Worm (Caenorhabditis elegans): Measurements from ENCODE around the gene D1044.1.

The D1044.1 gene

DNA sequence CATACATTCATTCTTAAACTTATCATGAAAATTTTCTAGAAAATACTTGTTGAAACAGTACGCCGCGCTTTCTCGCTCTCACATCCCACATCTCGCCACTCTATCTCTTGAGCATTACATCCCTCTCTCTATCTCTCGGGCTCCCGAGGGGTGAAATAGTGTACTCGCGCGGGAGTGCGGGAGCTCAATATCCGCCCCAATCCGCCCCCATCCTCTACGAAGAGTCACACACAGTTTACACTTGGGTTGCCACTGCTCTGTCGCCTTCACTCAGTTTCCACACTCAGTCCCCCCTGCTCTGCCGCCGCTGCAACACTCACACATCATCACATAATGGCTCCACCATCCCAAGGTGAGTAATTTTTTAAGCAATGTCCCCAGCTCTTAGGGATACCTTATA lies 20.7 kb downstream of the D1044.1 start, which contains the start of gene mlc-3:
Gene mlc-3, plus strand, starts transcription at position 227 of the 400 bp plus-strand sequence.
- TF ChIP-seq elt-3 (tag; optimal IDR thresholded peaks at IDR 0.05) (no peak), unc-62 (GFP tag; optimal IDR thresholded peaks at IDR 0.05) (no peak), sea-2 (GFP tag; optimal IDR thresholded peaks at IDR 0.05) (no peak), nhr-12 (tag; optimal IDR thresholded peaks at IDR 0.05) (no peak), mml-1 (tag; optimal IDR thresholded peaks at IDR 0.05) (no peak), nhr-28 (tag; optimal IDR thresholded peaks at IDR 0.05) (no peak), fkh-2 (tag; optimal IDR thresholded peaks at IDR 0.05) (no peak), aly-2 (tag; optimal IDR thresholded peaks at IDR 0.05) (no peak), lin-15B (tag; optimal IDR thresholded peaks at IDR 0.05) (no peak), nhr-43 (tag; optimal IDR thresholded peaks at IDR 0.05; ENCODE audit: poor library complexity, severe bottlenecking) (no peak)

- no peak for TF ChIP-seq snpc-4 (tag; optimal IDR thresholded peaks at IDR 0.05)
Observed at ce11 chrIII:5565699-5566098, 21.6 kb downstream of the D1044.1 start.

- TF ChIP-seq elt-2 (tag; optimal IDR thresholded peaks at IDR 0.05) = no peak
- no peak for TF ChIP-seq nhr-43 (tag; optimal IDR thresholded peaks at IDR 0.05; ENCODE audit: poor library complexity, severe bottlenecking)
- no peak for TF ChIP-seq nhr-67 (tag; optimal IDR thresholded peaks at IDR 0.05)
- TF ChIP-seq hmg-11 (tag; optimal IDR thresholded peaks at IDR 0.05) = no peak
- no peak for TF ChIP-seq ztf-4 (tag; optimal IDR thresholded peaks at IDR 0.05)
- TF ChIP-seq nfya-1 (tag; optimal IDR thresholded peaks at IDR 0.05; ENCODE audit: insufficient read depth) = no peak
- TF ChIP-seq pha-4 (tag; optimal IDR thresholded peaks at IDR 0.05) = no peak
- TF ChIP-seq ZK546.5 (tag; optimal IDR thresholded peaks at IDR 0.05) = no peak
- no peak for TF ChIP-seq pqm-1 (tag; optimal IDR thresholded peaks at IDR 0.05)
- no peak for TF ChIP-seq nhr-28 (tag; optimal IDR thresholded peaks at IDR 0.05)
- TF ChIP-seq aly-2 (tag; optimal IDR thresholded peaks at IDR 0.05) = no peak
- no peak for TF ChIP-seq nhr-23 (tag; optimal IDR thresholded peaks at IDR 0.05)
- no peak for TF ChIP-seq mml-1 (tag; optimal IDR thresholded peaks at IDR 0.05)
- TF ChIP-seq nhr-77 (tag; optimal IDR thresholded peaks at IDR 0.05) = no peak
- TF ChIP-seq ama-1 (optimal IDR thresholded peaks at IDR 0.05) = no peak
Observed at ce11 chrIII:5566496-5566895, 22.4 kb downstream of the D1044.1 start.

- no peak for TF ChIP-seq ceh-82 (tag; optimal IDR thresholded peaks at IDR 0.05)
- TF ChIP-seq nhr-25 (tag; optimal IDR thresholded peaks at IDR 0.05) = no peak
- TF ChIP-seq nhr-11 (tag; optimal IDR thresholded peaks at IDR 0.05) = no peak
- TF ChIP-seq unc-39 (tag; optimal IDR thresholded peaks at IDR 0.05) = no peak
- TF ChIP-seq ceh-9 (tag; optimal IDR thresholded peaks at IDR 0.05) = no peak
- TF ChIP-seq jun-1 (tag; optimal IDR thresholded peaks at IDR 0.05) = no peak
- no peak for TF ChIP-seq nfya-1 (tag; optimal IDR thresholded peaks at IDR 0.05; ENCODE audit: insufficient read depth)
- TF ChIP-seq ama-1 (optimal IDR thresholded peaks at IDR 0.05) = no peak
- no peak for TF ChIP-seq pha-4 (tag; optimal IDR thresholded peaks at IDR 0.05)
- TF ChIP-seq lsy-12 (tag; optimal IDR thresholded peaks at IDR 0.05) = no peak
- no peak for TF ChIP-seq hmg-11 (tag; optimal IDR thresholded peaks at IDR 0.05)
- TF ChIP-seq ZK546.5 (tag; optimal IDR thresholded peaks at IDR 0.05) = no peak
- TF ChIP-seq egl-5 (tag; optimal IDR thresholded peaks at IDR 0.05) = no peak
- TF ChIP-seq skn-1 (tag; optimal IDR thresholded peaks at IDR 0.05) = no peak
- TF ChIP-seq nhr-23 (tag; optimal IDR thresholded peaks at IDR 0.05) = no peak
- no peak for TF ChIP-seq pqm-1 (tag; optimal IDR thresholded peaks at IDR 0.05)
- TF ChIP-seq daf-12 (tag; optimal IDR thresholded peaks at IDR 0.05) = no peak
Observed at ce11 chrIII:5568265-5568664, 24.2 kb downstream of the D1044.1 start.

DNA sequence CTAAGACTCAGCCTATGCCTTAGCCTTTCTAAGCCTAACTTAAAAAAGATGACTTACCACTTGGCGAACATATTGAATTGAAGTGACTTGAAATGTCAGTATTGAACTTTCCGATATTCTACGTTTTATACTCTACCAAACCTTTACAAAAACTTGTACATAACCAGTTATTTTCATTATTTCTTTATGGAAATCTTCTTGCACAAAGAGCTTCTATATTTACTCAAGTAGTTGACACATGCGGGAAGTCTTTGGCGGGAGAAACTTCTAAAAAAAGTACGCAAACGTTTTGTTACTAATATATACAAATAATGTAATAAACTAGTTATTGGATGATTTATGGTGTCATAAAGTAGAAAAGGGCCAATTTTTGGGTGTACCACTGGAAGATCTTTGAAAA lies 24.6 kb downstream of the D1044.1 start, which contains the start of gene nspb-12:
Gene nspb-12, minus strand, starts transcription at position 101 of the 400 bp plus-strand sequence.
- TF ChIP-seq elt-1 (tag; optimal IDR thresholded peaks at IDR 0.05) (no peak), nhr-23 (tag; optimal IDR thresholded peaks at IDR 0.05) (no peak), jun-1 (tag; optimal IDR thresholded peaks at IDR 0.05) (no peak), unc-39 (tag; optimal IDR thresholded peaks at IDR 0.05) (no peak), R02D3.7 (tag; optimal IDR thresholded peaks at IDR 0.05) (no peak), lsy-12 (tag; optimal IDR thresholded peaks at IDR 0.05) (no peak), skn-1 (tag; optimal IDR thresholded peaks at IDR 0.05) (no peak), egl-27 (tag; optimal IDR thresholded peaks at IDR 0.05) (no peak), elt-3 (tag; optimal IDR thresholded peaks at IDR 0.05) (no peak), ztf-4 (tag; optimal IDR thresholded peaks at IDR 0.05) (no peak), mdl-1 (tag; optimal IDR thresholded peaks at IDR 0.05) (no peak), fkh-2 (tag; optimal IDR thresholded peaks at IDR 0.05) (no peak), ceh-16 (tag; optimal IDR thresholded peaks at IDR 0.05) (no peak), lin-15B (tag; optimal IDR thresholded peaks at IDR 0.05) (no peak), eor-1 (tag; optimal IDR thresholded peaks at IDR 0.05) (no peak), pha-4 (tag; optimal IDR thresholded peaks at IDR 0.05) (no peak), ceh-9 (tag; optimal IDR thresholded peaks at IDR 0.05) (no peak), nhr-76 (tag; optimal IDR thresholded peaks at IDR 0.05) (no peak), sea-2 (GFP tag; optimal IDR thresholded peaks at IDR 0.05) (no peak)
